Fruit fly (Drosophila melanogaster) whole organism, embryonic: Measurements from ENCODE around the gene CG32189.

Experiments used
- Atf6 ChIP-seq: fragments of 200-800 bp; sonication (Bioruptor generic); IDR thresholded peaks from 2 replicates; pipeline ENCODE4 v1.3.6; 2022; ENCODE audit warnings: missing biosample characterization, missing genetic modification characterization
- CG10209 ChIP-seq: fragments of 200-800 bp; sonication (Bioruptor generic); optimal IDR thresholded peaks from 3 replicates; lab custom pipeline; 2017; ENCODE audit warnings: missing biosample characterization, mild to moderate bottlenecking, missing genetic modification characterization, missing genetic modification reagents
- CG11504 ChIP-seq: fragments of 200-800 bp; sonication (Bioruptor generic); optimal IDR thresholded peaks from 3 replicates; lab custom pipeline; 2019; ENCODE audit warnings: missing biosample characterization, mild to moderate bottlenecking, missing genetic modification characterization, moderate library complexity
- CG11560 ChIP-seq: fragments of 200-800 bp; sonication (Bioruptor generic); IDR thresholded peaks from 3 replicates; pipeline ENCODE4 v1.3.6; 2022; ENCODE audit warnings: missing biosample characterization, missing genetic modification characterization
- CG11723 ChIP-seq: fragments of 200-800 bp; sonication (Bioruptor generic); optimal IDR thresholded peaks from 2 replicates; lab custom pipeline; 2017; ENCODE audit warnings: missing biosample characterization, mild to moderate bottlenecking, missing genetic modification characterization
- CG14014 ChIP-seq: fragments of 200-800 bp; sonication (Bioruptor generic); IDR thresholded peaks from 2 replicates; pipeline ENCODE4 v1.3.6; 2022; ENCODE audit warnings: missing biosample characterization, missing genetic modification characterization
- CG17568 ChIP-seq: fragments of 200-800 bp; sonication (Bioruptor generic); optimal IDR thresholded peaks from 2 replicates; lab custom pipeline; 2018; ENCODE audit warnings: missing biosample characterization, mild to moderate bottlenecking, missing genetic modification characterization, moderate library complexity
- CG1792 ChIP-seq: fragments of 200-800 bp; sonication (Bioruptor generic); optimal IDR thresholded peaks from 2 replicates; lab custom pipeline; 2016; ENCODE audit warnings: missing biosample characterization, missing genetic modification characterization
- CG3847 ChIP-seq: fragments of 200-800 bp; sonication (Bioruptor generic); IDR thresholded peaks from 2 replicates; pipeline ENCODE4 v1.3.6; 2022; ENCODE audit warnings: missing biosample characterization, missing genetic modification characterization
- CG6791 ChIP-seq: fragments of 200-800 bp; sonication (Bioruptor generic); IDR thresholded peaks from 3 replicates; pipeline ENCODE4 v1.3.6; 2022; ENCODE audit warnings: missing biosample characterization, missing genetic modification characterization; ENCODE audit not compliant: partially characterized antibody
- CHES-1-like ChIP-seq: fragments of 200-800 bp; sonication (Bioruptor generic); optimal IDR thresholded peaks from 2 replicates; lab custom pipeline; 2016; ENCODE audit warnings: missing biosample characterization, missing genetic modification characterization
- Dref ChIP-seq: fragments of 200-800 bp; sonication (Bioruptor generic); IDR thresholded peaks from 2 replicates; pipeline ENCODE4 v1.3.6; 2022; ENCODE audit warnings: missing biosample characterization, missing genetic modification characterization
- ERR ChIP-seq: fragments of 200-800 bp; sonication (Bioruptor generic); optimal IDR thresholded peaks from 2 replicates; lab custom pipeline; 2016; ENCODE audit warnings: missing biosample characterization, missing genetic modification characterization
- Ets65A ChIP-seq: fragments of 200-800 bp; sonication (Bioruptor generic); peaks from one replicate; lab custom pipeline; 2016; ENCODE audit warnings: missing biosample characterization, missing genetic modification characterization
- Fer3 ChIP-seq: fragments of 200-800 bp; sonication (Bioruptor generic); optimal IDR thresholded peaks from 2 replicates; lab custom pipeline; 2018; ENCODE audit warnings: missing biosample characterization, mild to moderate bottlenecking, missing genetic modification characterization, moderate library complexity
- Hsf ChIP-seq: fragments of 200-800 bp; sonication (Bioruptor generic); optimal IDR thresholded peaks from 3 replicates; lab custom pipeline; 2016; ENCODE audit warnings: missing biosample characterization, missing genetic modification characterization
- Meics ChIP-seq: fragments of 200-800 bp; sonication (Bioruptor generic); optimal IDR thresholded peaks from 2 replicates; lab custom pipeline; 2017; ENCODE audit warnings: missing biosample characterization, mild to moderate bottlenecking, missing genetic modification characterization
- NC2β ChIP-seq: fragments of 200-800 bp; sonication (Bioruptor generic); optimal IDR thresholded peaks from 2 replicates; lab custom pipeline; 2016; ENCODE audit warnings: missing biosample characterization, missing genetic modification characterization
- Sox100B ChIP-seq: fragments of 200-800 bp; sonication (Bioruptor generic); optimal IDR thresholded peaks from 3 replicates; lab custom pipeline; 2018; ENCODE audit warnings: missing biosample characterization, mild to moderate bottlenecking, missing genetic modification characterization
- crc ChIP-seq: fragments of 200-800 bp; sonication (Bioruptor generic); optimal IDR thresholded peaks from 2 replicates; lab custom pipeline; 2016; ENCODE audit warnings: missing biosample characterization, missing genetic modification characterization
- crol ChIP-seq: fragments of 200-800 bp; sonication (Bioruptor generic); IDR thresholded peaks from 2 replicates; pipeline ENCODE4 v1.3.6; 2022; ENCODE audit warnings: missing biosample characterization, missing genetic modification characterization
- ewg ChIP-seq: fragments of 200-800 bp; sonication (Bioruptor generic); optimal IDR thresholded peaks from 3 replicates; lab custom pipeline; 2017; ENCODE audit warnings: mild to moderate bottlenecking, missing biosample characterization, missing genetic modification reagents, missing genetic modification characterization
- fd64A ChIP-seq: fragments of 200-800 bp; sonication (Bioruptor generic); optimal IDR thresholded peaks from 3 replicates; lab custom pipeline; 2018; ENCODE audit warnings: missing biosample characterization, mild to moderate bottlenecking, missing genetic modification characterization
- gsb ChIP-seq: fragments of 200-800 bp; sonication (Bioruptor generic); IDR thresholded peaks from 2 replicates; pipeline ENCODE4 v1.3.6; 2022; ENCODE audit warnings: missing biosample characterization, missing genetic modification characterization
- h ChIP-seq: fragments of >200 bp; optimal IDR thresholded peaks from 2 replicates; lab custom pipeline; 2017
- hb ChIP-seq: fragments of 200-800 bp; sonication (Bioruptor generic); IDR thresholded peaks from 3 replicates; pipeline ENCODE4 v1.3.6; 2022; ENCODE audit warnings: missing biosample characterization, missing genetic modification characterization; ENCODE audit not compliant: partially characterized antibody
- hbn ChIP-seq: fragments of 200-800 bp; sonication (Bioruptor generic); IDR thresholded peaks from 2 replicates; pipeline ENCODE4 v1.3.6; 2022; ENCODE audit warnings: missing biosample characterization, missing genetic modification characterization; ENCODE audit not compliant: partially characterized antibody
- inv ChIP-seq: fragments of 200-800 bp; sonication (Bioruptor generic); IDR thresholded peaks from 2 replicates; pipeline ENCODE4 v1.3.6; 2022; ENCODE audit warnings: missing biosample characterization, missing genetic modification characterization; ENCODE audit not compliant: partially characterized antibody
- knrl ChIP-seq: fragments of 200-800 bp; sonication (Bioruptor generic); IDR thresholded peaks from 3 replicates; pipeline ENCODE4 v1.3.6; 2022; ENCODE audit warnings: missing biosample characterization, missing genetic modification characterization; ENCODE audit not compliant: partially characterized antibody
- mld ChIP-seq: fragments of 200-800 bp; sonication (Bioruptor generic); IDR thresholded peaks from 3 replicates; pipeline ENCODE4 v1.3.6; 2022; ENCODE audit warnings: missing biosample characterization, missing genetic modification characterization; ENCODE audit not compliant: partially characterized antibody
- oc ChIP-seq: fragments of 200-800 bp; sonication (Bioruptor generic); optimal IDR thresholded peaks from 2 replicates; lab custom pipeline; 2018; ENCODE audit warnings: missing biosample characterization, mild to moderate bottlenecking, missing genetic modification characterization, moderate library complexity
- pb ChIP-seq: fragments of 200-800 bp; sonication (Bioruptor generic); optimal IDR thresholded peaks from 3 replicates; lab custom pipeline; 2016; ENCODE audit warnings: missing biosample characterization, missing genetic modification characterization
- pros ChIP-seq: fragments of 200-800 bp; sonication (Bioruptor generic); optimal IDR thresholded peaks from 3 replicates; lab custom pipeline; 2019; ENCODE audit warnings: missing biosample characterization, mild to moderate bottlenecking, missing genetic modification characterization, moderate library complexity
- row ChIP-seq: fragments of 200-800 bp; sonication (Bioruptor generic); IDR thresholded peaks from 3 replicates; pipeline ENCODE4 v1.3.6; 2022; ENCODE audit warnings: missing biosample characterization, missing genetic modification characterization
- scrt ChIP-seq: fragments of 200-800 bp; sonication (Bioruptor generic); optimal IDR thresholded peaks from 2 replicates; lab custom pipeline; 2018; ENCODE audit warnings: missing biosample characterization, mild to moderate bottlenecking, missing genetic modification characterization, moderate library complexity
- sqz ChIP-seq: fragments of 200-800 bp; sonication (Bioruptor generic); optimal IDR thresholded peaks from 3 replicates; lab custom pipeline; 2018; ENCODE audit warnings: missing biosample characterization, mild to moderate bottlenecking, missing genetic modification characterization

Gene CG32189

dm6 chr3L:17841085-17841606 lies 6.2 kb upstream of the CG32189 start, which contains the start of gene CG5577 (continued):
- TF ChIP-seq ERR (GFP tag; lab: Kevin White, UChicago) (peak; percentile 31), oc (no peak), row (GFP tag; lab: Robert Waterston, UW) (peak; percentile 74), Sox100B (no peak), mld (GFP tag; lab: Robert Waterston, UW) (no peak), Atf6 (peak; percentile 20; the same call in 1 of the 2 replicates), Dref (GFP tag; lab: Robert Waterston, UW) (peak; percentile 57), Hsf (peak; percentile 7), crol (GFP tag; lab: Robert Waterston, UW) (peak; percentile 28; the same call in 1 of the 2 replicates)

dm6 chr3L:17833525-17833924 lies 1.4 kb downstream of the CG32189 start, which contains the start of gene CG32188:
Gene CG32188, minus strand, starts transcription at chr3L:17833625.
- TF ChIP-seq CHES-1-like (no peak), CG11560 (tag; lab: Robert Waterston, UW) (no peak), knrl (GFP tag; lab: Robert Waterston, UW) (no peak), pb (no peak), inv (GFP tag; lab: Robert Waterston, UW) (no peak), CG14014 (no peak), CG11723 (no peak), CG17568 (no peak), pros (no peak), gsb (GFP tag; lab: Robert Waterston, UW) (no peak), sqz (no peak), h (lab: Kevin White, UChicago) (no peak), hbn (GFP tag; lab: Robert Waterston, UW) (no peak), fd64A (GFP tag; lab: Kevin White, UChicago) (no peak), CG11504 (no peak), NC2β (GFP tag; lab: Kevin White, UChicago) (no peak)

- TF ChIP-seq mld (GFP tag; lab: Robert Waterston, UW): no peak
- no peak for TF ChIP-seq CG1792 (GFP tag; lab: Kevin White, UChicago)
- TF ChIP-seq Meics (GFP tag; lab: Kevin White, UChicago): no peak
- no peak for TF ChIP-seq CG6791
- no peak for TF ChIP-seq CG10209 (GFP tag; lab: Kevin White, UChicago)
- TF ChIP-seq ewg (GFP tag; lab: Kevin White, UChicago): peak; percentile 55
- 0 out of 2 replicates have a peak, but pooled peaks have one; percentile 7 for TF ChIP-seq CG3847
- TF ChIP-seq hb (GFP tag; lab: Robert Waterston, UW): 0 out of 3 replicates have a peak, but pooled peaks have one; percentile 24
- TF ChIP-seq Fer3 (tag; lab: Kevin White, UChicago): no peak
- peak; percentile 25 for TF ChIP-seq Ets65A (GFP tag; lab: Kevin White, UChicago)
- no peak for TF ChIP-seq crc (GFP tag; lab: Kevin White, UChicago)
- TF ChIP-seq scrt (GFP tag; lab: Kevin White, UChicago): peak; percentile 87
These were observed 12.1 kb downstream of the CG32189 start, which contains the start of the genes Ir75c and Grd for dm6 chr3L:17822784-17823383. Gene Ir75c, minus strand, starts transcription at chr3L:17822834. Gene Grd, plus strand, starts transcription at chr3L:17823333.
